Fruit fly (Drosophila melanogaster): ENCODE measurements around the gene CrebA.

DNA sequence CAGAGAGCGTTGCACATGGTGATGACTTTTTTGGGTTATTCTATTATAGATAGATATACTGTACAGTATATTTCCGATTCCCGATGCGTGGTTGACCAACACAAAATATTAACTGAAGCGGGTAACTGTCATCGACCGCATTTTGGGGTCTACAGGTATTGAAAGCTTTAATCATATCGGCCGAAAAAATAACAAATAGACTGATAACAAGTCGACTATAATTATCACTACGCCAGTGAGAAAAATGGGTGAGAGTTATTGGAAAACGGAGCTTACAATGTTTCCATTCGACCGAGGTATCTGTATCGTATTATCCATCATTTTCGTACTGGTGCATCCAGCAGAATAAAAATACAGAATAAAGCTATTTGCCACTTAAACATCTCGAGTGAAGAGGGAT is 16.9 kb upstream of the CrebA start:
- TF ChIP-seq otp (GFP tag; IDR thresholded peaks at IDR 0.05) = no peak
- no peak for TF ChIP-seq CG2875 (GFP tag; optimal IDR thresholded peaks at IDR 0.05)
- no peak for TF ChIP-seq pan (optimal IDR thresholded peaks at IDR 0.05)
- TF ChIP-seq pan (GFP tag; optimal IDR thresholded peaks at IDR 0.05 in 1 of 2, IDR thresholded peaks at IDR 0.05 in 1 of 2) = no peak
- TF ChIP-seq E2f2 (GFP tag; IDR thresholded peaks at IDR 0.05) = no peak
- TF ChIP-seq CG18262 (tag; optimal IDR thresholded peaks at IDR 0.05) = no peak
- TF ChIP-seq CG17912 (GFP tag; optimal IDR thresholded peaks at IDR 0.05) = no peak

Measured in whole organism, embryonic.